Worm (Caenorhabditis elegans): ENCODE measurements around the gene F26F2.3.

Gene F26F2.3

DNA sequence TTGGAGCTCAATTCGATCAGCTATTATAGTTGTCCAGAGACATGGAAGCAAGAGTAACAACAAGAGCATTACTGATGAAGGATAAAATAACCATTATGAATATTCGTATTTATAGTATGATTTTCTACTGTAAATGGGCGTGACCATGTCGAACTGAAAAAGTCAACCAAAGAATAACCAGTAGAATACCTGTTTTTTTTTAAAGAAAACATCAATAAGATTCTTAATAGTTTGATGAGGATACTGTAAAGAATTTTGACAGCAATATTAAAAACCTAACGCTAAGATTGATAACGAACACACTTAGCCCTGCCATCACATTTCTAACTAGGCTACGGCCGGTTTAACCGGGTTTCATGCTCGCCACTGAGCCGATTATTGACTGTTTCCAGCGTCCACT lies 13.4 kb downstream of the F26F2.3 start, which contains the start of gene vmo-1:
Gene vmo-1, minus strand, starts transcription at position 101 of the 400 bp plus-strand sequence.
- TF ChIP-seq ceh-91 (GFP tag; IDR thresholded peaks at IDR 0.05): no peak
- TF ChIP-seq tlf-1 (GFP tag; optimal IDR thresholded peaks at IDR 0.05): no peak
- no peak for TF ChIP-seq snpc-3.4 (tag; optimal IDR thresholded peaks at IDR 0.05)
- no peak for TF ChIP-seq dpff-1 (tag; optimal IDR thresholded peaks at IDR 0.05)
- TF ChIP-seq bed-1 (GFP tag; IDR thresholded peaks at IDR 0.05): no peak

- TF ChIP-seq nfya-1 (tag; optimal IDR thresholded peaks at IDR 0.05; ENCODE audit: borderline replicate concordance, insufficient read depth) (no peak), nhr-120 (GFP tag; IDR thresholded peaks at IDR 0.05) (no peak), nhr-179 (tag; optimal IDR thresholded peaks at IDR 0.05) (no peak), nhr-90 (tag; optimal IDR thresholded peaks at IDR 0.05) (no peak), hlh-12 (tag; optimal IDR thresholded peaks at IDR 0.05) (no peak)
These were observed 15.3 kb downstream of the F26F2.3 start, which contains the start of gene Y38H6C.20 for ce11 chrV:20551096-20551495. TSS of gene Y38H6C.20 (minus strand) at chrV:20551196.

ce11 chrV:20547048-20547447 lies 19.3 kb downstream of the F26F2.3 start, which contains the start of gene Y38H6C.18:
TSS of gene Y38H6C.18 (minus strand) at chrV:20547148.
- TF ChIP-seq ceh-100 (GFP tag; IDR thresholded peaks at IDR 0.05): no peak
- TF ChIP-seq egrh-3 (GFP tag; IDR thresholded peaks at IDR 0.05): no peak
- TF ChIP-seq ztf-26 (tag; optimal IDR thresholded peaks at IDR 0.05): no peak
- no peak for TF ChIP-seq aptf-3 (GFP tag; IDR thresholded peaks at IDR 0.05)
- TF ChIP-seq unc-130 (GFP tag; optimal IDR thresholded peaks at IDR 0.05): no peak
- TF ChIP-seq F57C9.4 (tag; optimal IDR thresholded peaks at IDR 0.05): no peak
- no peak for TF ChIP-seq dpl-1 (GFP tag; optimal IDR thresholded peaks at IDR 0.05)

DNA sequence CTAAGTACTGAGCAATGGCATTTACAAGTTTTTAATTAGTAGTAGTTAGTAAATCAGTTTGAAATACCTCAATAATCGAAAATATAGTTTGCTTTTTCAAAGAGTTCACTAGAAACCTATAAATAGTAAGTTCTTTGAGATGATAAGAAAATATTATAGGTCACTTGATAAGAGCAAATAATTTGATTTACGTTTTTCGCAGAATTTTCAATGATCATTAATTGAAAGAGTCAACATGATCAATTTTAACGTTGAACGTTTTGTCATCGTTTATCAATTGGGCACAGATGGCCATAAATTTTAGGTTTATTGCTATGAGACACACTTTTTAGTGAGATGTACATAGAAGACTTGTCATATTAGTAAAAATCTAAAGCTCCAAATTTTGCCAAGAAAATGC lies 20.6 kb downstream of the F26F2.3 start:
- TF ChIP-seq madf-10 (tag; optimal IDR thresholded peaks at IDR 0.05) (no peak), nhr-120 (GFP tag; IDR thresholded peaks at IDR 0.05) (no peak), ceh-40 (GFP tag; IDR thresholded peaks at IDR 0.05) (no peak), nhr-27 (tag; optimal IDR thresholded peaks at IDR 0.05) (no peak), lsy-27 (tag; optimal IDR thresholded peaks at IDR 0.05; ENCODE audit: borderline replicate concordance, insufficient read depth) (no peak), ets-4 (GFP tag; optimal IDR thresholded peaks at IDR 0.05) (no peak), rpc-1 (optimal IDR thresholded peaks at IDR 0.05) (no peak), rpc-1 (tag; optimal IDR thresholded peaks at IDR 0.05) (no peak), efl-1 (GFP tag; optimal IDR thresholded peaks at IDR 0.05) (no peak), him-1 (tag; optimal IDR thresholded peaks at IDR 0.05) (no peak)

ce11 chrV:20544610-20545009 lies 21.7 kb downstream of the F26F2.3 start:
- TF ChIP-seq hmg-1.2 (GFP tag; IDR thresholded peaks at IDR 0.05) (peak; percentile 72), tbx-9 (tag; optimal IDR thresholded peaks at IDR 0.05; ENCODE audit: borderline replicate concordance) (no peak), hrde-1 (tag; optimal IDR thresholded peaks at IDR 0.05; ENCODE audit: borderline replicate concordance) (no peak), pbrm-1 (GFP tag; IDR thresholded peaks at IDR 0.05) (no peak), ztf-3 (GFP tag; optimal IDR thresholded peaks at IDR 0.05) (no peak), C17E4.6 (GFP tag; IDR thresholded peaks at IDR 0.05) (no peak)

DNA sequence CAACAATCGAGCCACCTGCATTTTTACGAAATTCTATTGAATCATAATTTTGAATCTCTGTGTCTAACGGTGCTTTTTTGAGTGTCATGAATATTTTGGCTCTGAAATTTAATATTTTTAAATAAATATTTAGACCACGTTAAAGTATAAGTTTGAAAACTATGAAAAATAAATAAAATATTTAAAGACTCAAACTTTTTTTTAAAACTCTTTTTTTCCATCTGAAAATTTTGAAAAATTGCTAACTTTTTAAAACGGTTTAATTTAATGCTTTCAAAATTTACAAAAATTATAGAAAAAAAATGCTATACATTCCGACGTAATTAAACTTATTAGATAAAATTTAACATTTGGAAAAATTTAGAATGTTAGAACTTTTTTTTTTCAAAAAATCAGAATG lies 22.3 kb downstream of the F26F2.3 start, which contains the start of gene slc-36.3:
Gene slc-36.3, minus strand, starts transcription at position 101 of the 400 bp plus-strand sequence.
- TF ChIP-seq attf-6 (GFP tag; IDR thresholded peaks at IDR 0.05): no peak
- TF ChIP-seq tlf-1 (GFP tag; optimal IDR thresholded peaks at IDR 0.05): no peak
- TF ChIP-seq die-1 (tag; optimal IDR thresholded peaks at IDR 0.05): no peak
- TF ChIP-seq lag-1 (GFP tag; IDR thresholded peaks at IDR 0.05): no peak
- TF ChIP-seq F52B5.7 (tag; optimal IDR thresholded peaks at IDR 0.05): no peak
- TF ChIP-seq ceh-40 (GFP tag; IDR thresholded peaks at IDR 0.05): no peak
- TF ChIP-seq F55B11.4 (tag; optimal IDR thresholded peaks at IDR 0.05; ENCODE audit: borderline replicate concordance, insufficient read depth): no peak
- no peak for TF ChIP-seq repo-1 (tag; optimal IDR thresholded peaks at IDR 0.05)
- no peak for TF ChIP-seq somi-1 (GFP tag; optimal IDR thresholded peaks at IDR 0.05)
- no peak for TF ChIP-seq lin-35 (GFP tag; optimal IDR thresholded peaks at IDR 0.05)
- no peak for TF ChIP-seq fkh-3 (tag; optimal IDR thresholded peaks at IDR 0.05)
- no peak for TF ChIP-seq rcor-1 (GFP tag; IDR thresholded peaks at IDR 0.05)
- no peak for TF ChIP-seq ztf-18 (tag; optimal IDR thresholded peaks at IDR 0.05)
